Fruit fly (Drosophila melanogaster) whole organism, prepupa: ENCODE measurements around the gene snky.

ENCODE experiments used
- Blimp-1 ChIP-seq: fragments of 200-800 bp; sonication (Bioruptor generic); optimal IDR thresholded peaks from 3 replicates; lab custom pipeline; 2017; ENCODE audit warnings: missing biosample characterization, missing genetic modification characterization, mild to moderate bottlenecking, moderate library complexity, missing genetic modification reagents
- CG10631 ChIP-seq: fragments of 200-800 bp; sonication (Bioruptor generic); optimal IDR thresholded peaks from 2 replicates; lab custom pipeline; 2016; ENCODE audit warnings: missing biosample characterization, missing genetic modification characterization
- CG10669 ChIP-seq: fragments of 200-800 bp; sonication (Bioruptor generic); optimal IDR thresholded peaks from 3 replicates; lab custom pipeline; 2018; ENCODE audit warnings: missing biosample characterization, mild to moderate bottlenecking, missing genetic modification characterization, moderate library complexity
- CG11762 ChIP-seq: fragments of 200-800 bp; sonication (Bioruptor generic); optimal IDR thresholded peaks from 3 replicates; lab custom pipeline; 2016; ENCODE audit warnings: missing biosample characterization, missing genetic modification characterization; ENCODE audit not compliant: insufficient read depth
- CG11902 ChIP-seq: fragments of 200-800 bp; sonication (Bioruptor generic); optimal IDR thresholded peaks from 3 replicates; lab custom pipeline; 2016; ENCODE audit warnings: missing biosample characterization, missing genetic modification characterization
- CG15336 ChIP-seq: fragments of 200-800 bp; sonication (Bioruptor generic); IDR thresholded peaks from 2 replicates; pipeline ENCODE4 v1.3.6; 2022; ENCODE audit warnings: missing biosample characterization, missing genetic modification characterization
- CG1621 ChIP-seq: fragments of 200-800 bp; sonication (Bioruptor generic); optimal IDR thresholded peaks from 3 replicates; lab custom pipeline; 2018; ENCODE audit warnings: missing biosample characterization, mild to moderate bottlenecking, missing genetic modification characterization
- CG16779 ChIP-seq: fragments of 200-800 bp; sonication (Bioruptor generic); optimal IDR thresholded peaks from 3 replicates; lab custom pipeline; 2017; ENCODE audit warnings: missing biosample characterization, mild to moderate bottlenecking, missing genetic modification characterization
- CG3032 ChIP-seq: fragments of 200-800 bp; optimal IDR thresholded peaks from 2 replicates; lab custom pipeline; 2019; ENCODE audit warnings: missing biosample characterization, mild to moderate bottlenecking, missing genetic modification characterization, moderate library complexity
- CG31627 ChIP-seq: fragments of 200-800 bp; sonication (Bioruptor generic); optimal IDR thresholded peaks from 3 replicates; lab custom pipeline; 2016; ENCODE audit warnings: missing biosample characterization, missing genetic modification characterization
- CG34406 ChIP-seq: fragments of 200-800 bp; sonication (Bioruptor generic); optimal IDR thresholded peaks from 3 replicates; lab custom pipeline; 2016; ENCODE audit warnings: missing biosample characterization, missing genetic modification characterization
- CG3919 ChIP-seq: fragments of 200-800 bp; sonication (Bioruptor generic); optimal IDR thresholded peaks from 3 replicates; lab custom pipeline; 2016; ENCODE audit warnings: missing biosample characterization, missing genetic modification characterization
- CG4318 ChIP-seq: fragments of 200-800 bp; sonication (Bioruptor generic); optimal IDR thresholded peaks from 3 replicates; lab custom pipeline; 2017; ENCODE audit warnings: missing biosample characterization, mild to moderate bottlenecking, missing genetic modification characterization
- CG6163 ChIP-seq: fragments of 200-800 bp; sonication (Bioruptor generic); IDR thresholded peaks from 3 replicates; pipeline ENCODE4 v1.3.6; 2022; ENCODE audit warnings: missing biosample characterization, missing genetic modification characterization
- CG6276 ChIP-seq: fragments of 200-800 bp; sonication (Bioruptor generic); optimal IDR thresholded peaks from 2 replicates; lab custom pipeline; 2017; ENCODE audit warnings: missing biosample characterization, mild to moderate bottlenecking, missing genetic modification characterization
- CG6792 ChIP-seq: fragments of 200-800 bp; sonication (Bioruptor generic); optimal IDR thresholded peaks from 3 replicates; lab custom pipeline; 2016; ENCODE audit warnings: missing biosample characterization, missing genetic modification characterization
- CG6808 ChIP-seq: fragments of 200-800 bp; sonication (Bioruptor generic); optimal IDR thresholded peaks from 3 replicates; lab custom pipeline; 2017; ENCODE audit warnings: missing biosample characterization, missing genetic modification characterization, mild to moderate bottlenecking, moderate library complexity, missing genetic modification reagents
- CG6854 ChIP-seq: fragments of 200-800 bp; sonication (Bioruptor generic); optimal IDR thresholded peaks from 2 replicates; lab custom pipeline; 2017; ENCODE audit warnings: missing biosample characterization, mild to moderate bottlenecking, missing genetic modification characterization
- CG8119 ChIP-seq: fragments of 200-800 bp; sonication (Bioruptor generic); IDR thresholded peaks from 3 replicates; pipeline ENCODE4 v1.3.6; 2022; ENCODE audit warnings: missing biosample characterization, missing genetic modification characterization
- CG8319 ChIP-seq: fragments of 200-800 bp; sonication (Bioruptor generic); optimal IDR thresholded peaks from 3 replicates; lab custom pipeline; 2016; ENCODE audit warnings: missing biosample characterization, missing genetic modification characterization
- CG8632 ChIP-seq: fragments of 200-800 bp; sonication (Bioruptor generic); optimal IDR thresholded peaks from 3 replicates; lab custom pipeline; 2016; ENCODE audit warnings: missing biosample characterization, missing genetic modification characterization
- Eip78C ChIP-seq: fragments of 200-800 bp; sonication (Bioruptor generic); peaks from one replicate; lab custom pipeline; 2016; ENCODE audit warnings: missing biosample characterization, missing genetic modification characterization
- Eip93F ChIP-seq: fragments of 200-800 bp; sonication (Bioruptor generic); optimal IDR thresholded peaks from 2 replicates; lab custom pipeline; 2016; ENCODE audit warnings: missing biosample characterization, mild to moderate bottlenecking, missing genetic modification characterization
- Ets21C ChIP-seq: fragments of 200-800 bp; sonication (Bioruptor generic); optimal IDR thresholded peaks from 3 replicates; lab custom pipeline; 2016; ENCODE audit warnings: missing biosample characterization, missing genetic modification characterization
- Ets96B ChIP-seq: fragments of 200-800 bp; optimal IDR thresholded peaks from 2 replicates; lab custom pipeline; 2019; ENCODE audit warnings: missing biosample characterization, mild to moderate bottlenecking, missing genetic modification characterization, moderate library complexity
- Gug ChIP-seq: fragments of 200-800 bp; sonication (Bioruptor generic); IDR thresholded peaks from 2 replicates; pipeline ENCODE4 v1.3.6; 2022; ENCODE audit warnings: missing biosample characterization, missing genetic modification characterization
- Hr39 ChIP-seq: fragments of 200-800 bp; sonication (Bioruptor generic); optimal IDR thresholded peaks from 2 replicates; lab custom pipeline; 2016; ENCODE audit warnings: missing biosample characterization, missing genetic modification characterization
- Hr4 ChIP-seq: fragments of 200-800 bp; sonication (Bioruptor generic); optimal IDR thresholded peaks from 3 replicates; lab custom pipeline; 2016; ENCODE audit warnings: missing biosample characterization, missing genetic modification characterization
- Lpt ChIP-seq: fragments of 200-800 bp; sonication (Bioruptor generic); optimal IDR thresholded peaks from 3 replicates; lab custom pipeline; 2016; ENCODE audit warnings: missing biosample characterization, missing genetic modification characterization
- Sox102F ChIP-seq: fragments of 200-800 bp; sonication (Bioruptor generic); optimal IDR thresholded peaks from 2 replicates; lab custom pipeline; 2016; ENCODE audit warnings: missing biosample characterization, mild to moderate bottlenecking, missing genetic modification characterization
- Sox15 ChIP-seq: fragments of 200-800 bp; sonication (Bioruptor generic); optimal IDR thresholded peaks from 3 replicates; lab custom pipeline; 2016; ENCODE audit warnings: missing biosample characterization, missing genetic modification characterization
- achi ChIP-seq: fragments of 200-800 bp; sonication (Bioruptor generic); optimal IDR thresholded peaks from 3 replicates; lab custom pipeline; 2016; ENCODE audit warnings: missing biosample characterization, missing genetic modification characterization
- acj6 ChIP-seq: fragments of 200-800 bp; sonication (Bioruptor generic); optimal IDR thresholded peaks from 3 replicates; lab custom pipeline; 2016; ENCODE audit warnings: missing biosample characterization, missing genetic modification characterization
- cyc ChIP-seq: fragments of 200-800 bp; sonication (Bioruptor generic); optimal IDR thresholded peaks from 3 replicates; lab custom pipeline; 2016; ENCODE audit warnings: missing biosample characterization, missing genetic modification characterization
- dac ChIP-seq: fragments of 200-800 bp; sonication (Bioruptor generic); optimal IDR thresholded peaks from 2 replicates; lab custom pipeline; 2017; ENCODE audit warnings: missing biosample characterization, mild to moderate bottlenecking, missing genetic modification characterization
- dsx ChIP-seq: fragments of 200-800 bp; optimal IDR thresholded peaks from 3 replicates; lab custom pipeline; 2019; ENCODE audit warnings: missing biosample characterization, mild to moderate bottlenecking, missing genetic modification characterization, moderate library complexity; ENCODE audit not compliant: poor library complexity, severe bottlenecking
- eg ChIP-seq: fragments of 200-800 bp; sonication (Bioruptor generic); IDR thresholded peaks from 3 replicates; pipeline ENCODE4 v1.3.6; 2022; ENCODE audit warnings: missing biosample characterization, missing genetic modification characterization
- fd85E ChIP-seq: fragments of 200-800 bp; sonication (Bioruptor generic); optimal IDR thresholded peaks from 3 replicates; lab custom pipeline; 2016; ENCODE audit warnings: missing biosample characterization, missing genetic modification characterization
- fkh ChIP-seq: fragments of 200-800 bp; sonication (Bioruptor generic); optimal IDR thresholded peaks from 3 replicates; lab custom pipeline; 2017; ENCODE audit warnings: missing biosample characterization, mild to moderate bottlenecking, missing genetic modification characterization, moderate library complexity
- lz ChIP-seq: fragments of 200-800 bp; sonication (Bioruptor generic); optimal IDR thresholded peaks from 3 replicates; lab custom pipeline; 2016; ENCODE audit warnings: missing biosample characterization, missing genetic modification characterization
- pdm3 ChIP-seq: fragments of 200-800 bp; sonication (Bioruptor generic); optimal IDR thresholded peaks from 3 replicates; lab custom pipeline; 2016; ENCODE audit warnings: missing biosample characterization, missing genetic modification characterization
- salr ChIP-seq, 2 experiments: fragments of 200-800 bp; sonication (Bioruptor generic); optimal IDR thresholded peaks; 3 replicates each; lab custom pipeline; 2016 to 2018; ENCODE audit warnings: missing biosample characterization in 2 of 2, missing genetic modification characterization in 2 of 2, mild to moderate bottlenecking in 1 of 2
- spab ChIP-seq: fragments of 200-800 bp; sonication (Bioruptor generic); optimal IDR thresholded peaks from 2 replicates; lab custom pipeline; 2017; ENCODE audit warnings: missing biosample characterization, mild to moderate bottlenecking, missing genetic modification characterization, missing genetic modification reagents
- ss ChIP-seq, 2 experiments: fragments of 200-800 bp; sonication (Bioruptor generic); optimal IDR thresholded peaks; 2 replicates in 1 of 2; 3 replicates in 1 of 2; lab custom pipeline; 2017 to 2018; ENCODE audit warnings: mild to moderate bottlenecking in 2 of 2, missing biosample characterization in 2 of 2, missing genetic modification characterization in 2 of 2, moderate library complexity in 1 of 2
- svp ChIP-seq: fragments of 200-800 bp; sonication (Bioruptor generic); peaks from one replicate; lab custom pipeline; 2016; ENCODE audit warnings: missing biosample characterization, missing genetic modification characterization
- topi ChIP-seq: fragments of 200-800 bp; sonication (Bioruptor generic); optimal IDR thresholded peaks from 3 replicates; lab custom pipeline; 2016; ENCODE audit warnings: missing biosample characterization, missing genetic modification characterization
- vri ChIP-seq: fragments of 200-800 bp; sonication (Bioruptor generic); optimal IDR thresholded peaks from 3 replicates; lab custom pipeline; 2016; ENCODE audit warnings: missing biosample characterization, mild to moderate bottlenecking, missing genetic modification characterization

snky gene

DNA sequence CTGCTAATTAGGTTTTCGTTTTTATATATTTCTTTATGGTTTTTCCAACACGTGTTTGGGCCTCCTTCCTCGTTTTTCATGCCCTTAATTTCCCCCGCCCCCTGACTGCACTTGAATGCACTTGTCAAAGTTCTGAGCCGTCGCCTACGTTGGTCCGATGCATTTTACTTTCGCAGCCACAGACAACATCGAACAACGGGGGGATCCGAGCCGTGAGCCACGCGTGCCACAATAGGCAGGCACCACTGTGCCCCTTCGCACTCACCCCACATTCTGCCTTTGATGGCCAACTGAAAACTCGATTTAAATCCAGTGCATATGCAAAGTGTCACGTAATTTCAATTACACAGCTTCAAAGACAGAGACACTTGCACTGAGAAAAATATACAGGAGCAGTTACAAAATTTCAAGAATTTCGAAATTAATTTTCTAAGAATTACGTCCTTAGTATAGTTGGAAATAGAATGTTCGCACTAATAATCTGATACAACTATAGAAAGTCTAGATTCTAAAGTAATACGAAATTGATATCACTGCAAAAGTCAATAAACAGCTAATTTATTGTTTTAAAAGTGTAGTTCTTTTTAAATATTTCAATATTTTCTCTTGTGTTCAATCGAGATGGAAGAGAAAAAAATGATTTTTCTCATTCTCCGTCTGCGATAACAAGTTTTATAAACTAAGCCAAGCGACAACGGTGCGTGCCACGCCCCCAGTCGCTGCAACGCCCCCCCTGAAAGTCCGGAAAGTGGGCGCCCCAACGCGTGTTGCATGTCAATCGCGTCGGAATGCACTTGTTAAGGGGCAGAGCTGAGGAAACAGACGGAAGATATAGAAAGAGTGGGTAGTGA lies 40.5 kb downstream of the snky start (continued):
- peak; percentile 4 for TF ChIP-seq CG31627 (GFP tag; lab: Kevin White, UChicago)
- TF ChIP-seq dac (GFP tag; lab: Kevin White, UChicago), result no peak
- no peak for TF ChIP-seq fkh (GFP tag; lab: Kevin White, UChicago)
- peak; percentile 32 for TF ChIP-seq CG8632 (GFP tag; lab: Kevin White, UChicago)
- no peak for TF ChIP-seq CG1621 (tag; lab: Kevin White, UChicago)
- TF ChIP-seq CG8319 (GFP tag; lab: Kevin White, UChicago), result no peak
- TF ChIP-seq CG6854 (GFP tag; lab: Kevin White, UChicago), result no peak
- TF ChIP-seq CG6792 (GFP tag; lab: Kevin White, UChicago), result no peak
- TF ChIP-seq CG15336 (GFP tag; lab: Robert Waterston, UW), result peak; percentile 76
- TF ChIP-seq CG8119, result peak; percentile 52; the same call in 2 of the 3 replicates
- no peak for TF ChIP-seq Sox15 (GFP tag; lab: Kevin White, UChicago)
- no peak for TF ChIP-seq CG11902 (GFP tag; lab: Kevin White, UChicago)
- TF ChIP-seq Blimp-1 (GFP tag; lab: Kevin White, UChicago), result no peak
- peak; percentile 44 for TF ChIP-seq CG3032 (tag; lab: Kevin White, UChicago)
- TF ChIP-seq CG10631 (GFP tag; lab: Kevin White, UChicago), result peak; percentile 53
- TF ChIP-seq CG11762 (GFP tag; lab: Kevin White, UChicago), result peak; percentile 14
- TF ChIP-seq Sox102F, result no peak
- peak; percentile 53 for TF ChIP-seq achi (GFP tag; lab: Kevin White, UChicago)
- peak in 1 of 2 experiments; percentile 76 for TF ChIP-seq salr (GFP tag; optimal IDR thresholded peaks at IDR 0.05; lab: Kevin White, UChicago)
- peak; percentile 46 for TF ChIP-seq CG6808 (GFP tag; lab: Kevin White, UChicago)
- peak; percentile 38 for TF ChIP-seq Lpt
- TF ChIP-seq fd85E, result no peak
- TF ChIP-seq acj6 (GFP tag; lab: Kevin White, UChicago), result peak; percentile 44
- peak; percentile 4 for TF ChIP-seq lz
- TF ChIP-seq pdm3 (GFP tag; lab: Kevin White, UChicago), result peak; percentile 55
- peak; percentile 28 for TF ChIP-seq spab
- TF ChIP-seq CG3919 (GFP tag; lab: Kevin White, UChicago), result peak; percentile 59

DNA sequence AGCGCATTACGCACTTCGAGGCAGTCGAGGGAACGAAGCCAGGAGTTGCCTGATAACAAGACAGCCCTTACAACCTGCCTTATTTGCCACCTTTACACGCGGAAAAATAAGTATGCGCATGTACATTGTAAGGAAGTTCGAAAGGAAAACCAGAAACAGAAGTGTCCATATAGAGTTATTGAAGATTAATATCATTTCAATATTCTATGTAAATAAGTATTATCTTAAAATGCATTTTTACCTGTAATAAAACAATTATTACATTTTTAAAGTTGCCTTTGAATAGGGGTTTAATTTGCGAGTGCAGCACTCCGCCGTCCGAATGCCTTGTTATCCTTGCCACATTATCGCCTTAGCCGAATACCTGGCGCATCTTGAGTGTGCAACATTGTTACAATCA lies 43.1 kb downstream of the snky start:
- TF ChIP-seq Hr4 (GFP tag; lab: Kevin White, UChicago), result no peak
- TF ChIP-seq Ets96B (tag; lab: Kevin White, UChicago), result peak; percentile 47
- TF ChIP-seq CG6808 (GFP tag; lab: Kevin White, UChicago), result peak; percentile 21
- no peak for TF ChIP-seq Ets21C (GFP tag; lab: Kevin White, UChicago)
- no peak for TF ChIP-seq CG15336 (GFP tag; lab: Robert Waterston, UW)
- TF ChIP-seq Hr39 (GFP tag; lab: Kevin White, UChicago), result no peak
- peak; percentile 6 for TF ChIP-seq CG3032 (tag; lab: Kevin White, UChicago)
- TF ChIP-seq topi (GFP tag; lab: Kevin White, UChicago), result no peak
- no peak for TF ChIP-seq pdm3 (GFP tag; lab: Kevin White, UChicago)
- TF ChIP-seq dsx (GFP tag; lab: Kevin White, UChicago), result peak; percentile 88
- TF ChIP-seq Eip78C (GFP tag; lab: Kevin White, UChicago), result peak; percentile 82
- TF ChIP-seq svp (GFP tag; lab: Kevin White, UChicago), result no peak
- no peak for TF ChIP-seq CG10669
- TF ChIP-seq CG8119, result no peak
- TF ChIP-seq CG34406 (GFP tag; lab: Kevin White, UChicago), result no peak
- TF ChIP-seq cyc (GFP tag; lab: Kevin White, UChicago), result no peak
- no peak for TF ChIP-seq vri (GFP tag; lab: Kevin White, UChicago)
- TF ChIP-seq CG8319 (GFP tag; lab: Kevin White, UChicago), result no peak
- TF ChIP-seq CG4318 (GFP tag; lab: Kevin White, UChicago), result no peak
- no peak for TF ChIP-seq Gug
- no peak for TF ChIP-seq CG6276 (GFP tag; lab: Kevin White, UChicago)
- no peak for TF ChIP-seq Eip93F (GFP tag; lab: Kevin White, UChicago)
- peak; percentile 39 for TF ChIP-seq spab
- no peak for TF ChIP-seq eg (GFP tag; lab: Robert Waterston, UW)
- no peak for TF ChIP-seq CG11762 (GFP tag; lab: Kevin White, UChicago)
- peak in 1 of 2 experiments; percentile 2 for TF ChIP-seq ss (GFP tag; optimal IDR thresholded peaks at IDR 0.05; lab: Kevin White, UChicago)
- no peak for TF ChIP-seq Lpt
- no peak for TF ChIP-seq CG6854 (GFP tag; lab: Kevin White, UChicago)
- TF ChIP-seq CG16779 (tag; lab: Kevin White, UChicago), result no peak
- no peak for TF ChIP-seq salr (GFP tag; optimal IDR thresholded peaks at IDR 0.05; lab: Kevin White, UChicago)
- TF ChIP-seq CG6163 (GFP tag; lab: Robert Waterston, UW), result no peak
